Worm (Caenorhabditis elegans) whole organism, midembryonic: Measurements from ENCODE around the gene R03H10.5.
"Not testable (repeated sequence)": the region's sequence is repeated elsewhere in the genome, so short reads cannot be mapped to it uniquely, and the experiment has no call there.

Experiments
- T22C8.4 ChIP-seq: fragments of 200-800 bp; sonication (Bioruptor generic); IDR thresholded peaks from 2 replicates; pipeline ENCODE4 v1.3.6; 2022; ENCODE audit warnings: missing genetic modification characterization, missing compliant biosample characterization
- cog-1 ChIP-seq: sonication (generic microtip); optimal IDR thresholded peaks from 2 replicates; lab custom pipeline; 2016; ENCODE audit warnings: missing genetic modification characterization, missing compliant biosample characterization
- flt-1 ChIP-seq: fragments of 200-800 bp; sonication (Bioruptor generic); IDR thresholded peaks from 2 replicates; pipeline ENCODE4 v1.3.6; 2022; ENCODE audit warnings: missing genetic modification characterization, missing compliant biosample characterization
- klf-2 ChIP-seq: fragments of 200-800 bp; sonication (Bioruptor generic); conservative IDR thresholded peaks from 2 replicates; pipeline ENCODE4 v1.3.6; 2022; ENCODE audit warnings: missing genetic modification reagents, missing genetic modification characterization, missing compliant biosample characterization
- med-1 ChIP-seq: sonication (generic microtip); optimal IDR thresholded peaks from 2 replicates; lab custom pipeline; 2017; ENCODE audit warnings: missing genetic modification characterization, mild to moderate bottlenecking, missing compliant biosample characterization, antibody characterized with exemption, missing genetic modification reagents; ENCODE audit not compliant: insufficient read depth
- ref-1 ChIP-seq: fragments of 200-800 bp; sonication (Bioruptor generic); conservative IDR thresholded peaks from 2 replicates; pipeline ENCODE4 v1.3.6; 2022; ENCODE audit warnings: missing genetic modification reagents, missing genetic modification characterization, missing compliant biosample characterization
- tab-1 ChIP-seq: fragments of 200-800 bp; sonication (Bioruptor generic); IDR thresholded peaks from 2 replicates; pipeline ENCODE4 v1.3.6; 2022; ENCODE audit warnings: missing genetic modification characterization, missing compliant biosample characterization
- ztf-23 ChIP-seq: fragments of 200-800 bp; sonication (Bioruptor generic); IDR thresholded peaks from 2 replicates; pipeline ENCODE4 v1.3.6; 2022; ENCODE audit warnings: missing genetic modification reagents, missing genetic modification characterization, missing compliant biosample characterization
- ztf-29 ChIP-seq: fragments of 200-800 bp; sonication (Bioruptor generic); IDR thresholded peaks from 2 replicates; pipeline ENCODE4 v1.3.6; 2022; ENCODE audit warnings: missing genetic modification reagents, missing genetic modification characterization, missing compliant biosample characterization

The R03H10.5 gene

DNA sequence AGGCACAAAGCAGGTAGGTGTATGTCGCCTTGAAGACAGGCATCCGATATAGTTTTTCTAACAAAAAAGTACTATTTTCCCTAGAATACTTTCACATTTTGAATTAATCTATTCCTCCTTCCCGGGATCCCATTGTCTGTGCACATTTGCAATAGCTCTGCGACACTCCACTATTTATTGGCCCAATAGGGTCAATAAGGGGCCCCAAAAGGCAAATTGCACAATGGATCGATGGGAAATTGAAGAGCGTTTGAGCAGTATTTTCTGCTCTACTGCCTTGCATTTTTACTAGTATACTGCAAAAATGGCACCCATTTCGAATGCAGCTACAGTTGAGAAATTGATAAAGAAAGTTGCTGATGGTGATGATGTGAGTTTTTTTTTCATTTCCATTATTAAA is 12.0 kb upstream of the R03H10.5 start, which contains the start of gene R03H10.11:
Gene R03H10.11, plus strand, starts transcription at position 301 of the 400 bp plus-strand sequence.
- no peak for TF ChIP-seq klf-2
- TF ChIP-seq cog-1 (tag; lab: Kevin White, UChicago) = no peak
- no peak for TF ChIP-seq ztf-29 (GFP tag; lab: Robert Waterston, UW)
- no peak for TF ChIP-seq T22C8.4 (GFP tag; lab: Robert Waterston, UW)
- no peak for TF ChIP-seq ztf-23
- TF ChIP-seq ref-1 (GFP tag; lab: Robert Waterston, UW) = no peak
- no peak for TF ChIP-seq flt-1 (GFP tag; lab: Robert Waterston, UW)
- no peak for TF ChIP-seq med-1
- TF ChIP-seq tab-1 (GFP tag; lab: Robert Waterston, UW) = no peak

DNA sequence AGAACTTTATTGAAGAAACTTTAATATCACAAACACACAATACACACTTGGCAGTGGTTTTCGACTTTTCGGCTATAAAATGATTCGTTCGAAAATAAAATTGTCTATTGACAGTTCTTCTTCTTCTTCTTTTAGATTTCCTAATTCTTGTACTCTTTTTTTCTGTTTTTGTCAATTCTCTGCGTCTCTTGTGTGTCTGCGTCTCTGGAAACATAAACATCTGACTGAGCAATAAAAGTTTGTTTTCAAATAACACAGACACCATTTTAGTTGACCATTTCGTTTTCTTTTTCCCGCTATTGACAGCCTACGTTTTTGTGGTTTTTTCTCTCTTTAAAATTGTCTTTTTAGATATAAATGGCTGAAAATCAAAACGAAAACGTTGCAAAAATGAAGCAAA is 9.5 kb upstream of the R03H10.5 start, which contains the start of gene R03H10.1:
Gene R03H10.1, plus strand, starts transcription at position 352 of the 400 bp plus-strand sequence.
- no peak for TF ChIP-seq T22C8.4 (GFP tag; lab: Robert Waterston, UW)
- no peak for TF ChIP-seq ztf-23
- no peak for TF ChIP-seq flt-1 (GFP tag; lab: Robert Waterston, UW)
- TF ChIP-seq ref-1 (GFP tag; lab: Robert Waterston, UW) = no peak
- TF ChIP-seq tab-1 (GFP tag; lab: Robert Waterston, UW) = no peak
- no peak for TF ChIP-seq ztf-29 (GFP tag; lab: Robert Waterston, UW)
- TF ChIP-seq med-1 = no peak
- TF ChIP-seq cog-1 (tag; lab: Kevin White, UChicago) = no peak
- no peak for TF ChIP-seq klf-2

DNA sequence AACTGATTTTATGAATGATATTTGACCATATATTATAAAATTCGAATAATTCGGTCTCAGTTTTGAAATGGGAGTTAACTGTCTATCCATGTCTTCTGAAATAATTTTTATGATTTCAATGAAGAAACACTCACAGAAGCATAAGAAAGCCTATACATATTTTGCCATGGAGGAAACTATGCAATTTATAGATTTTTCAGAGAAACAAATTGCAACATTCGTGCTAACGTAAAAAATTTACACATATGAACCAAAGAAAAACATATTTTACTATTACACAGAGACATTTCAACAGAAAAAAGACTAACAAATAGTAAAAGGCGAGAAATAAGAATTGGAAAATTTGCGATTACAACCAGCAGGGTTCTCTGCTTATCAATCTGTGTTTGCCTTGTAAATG is 8.4 kb upstream of the R03H10.5 start, which contains the start of gene R03H10.7:
Gene R03H10.7, minus strand, starts transcription at position 101 of the 400 bp plus-strand sequence.
- TF ChIP-seq ref-1 (GFP tag; lab: Robert Waterston, UW) (no peak), klf-2 (no peak), ztf-29 (GFP tag; lab: Robert Waterston, UW) (no peak), cog-1 (tag; lab: Kevin White, UChicago) (no peak), flt-1 (GFP tag; lab: Robert Waterston, UW) (no peak), T22C8.4 (GFP tag; lab: Robert Waterston, UW) (no peak)

DNA sequence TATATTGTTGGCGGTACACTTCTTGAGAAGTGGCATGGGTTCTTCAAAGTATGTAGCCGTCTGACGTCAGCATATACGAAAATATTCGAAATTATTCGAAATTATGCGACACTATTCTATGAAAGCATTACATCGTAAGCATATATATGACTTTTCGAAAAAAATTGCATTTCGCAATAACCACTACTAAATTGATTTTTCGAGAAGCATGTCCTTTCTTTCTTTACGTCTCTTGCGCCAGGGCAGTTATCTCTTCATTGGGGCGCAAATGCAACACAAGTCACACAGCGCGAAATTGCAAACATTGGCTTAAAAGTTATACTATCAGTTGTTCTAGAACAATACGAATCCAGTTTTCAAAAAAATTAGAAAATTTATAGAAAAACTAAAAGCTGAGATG is 3.4 kb upstream of the R03H10.5 start:
- no peak for TF ChIP-seq ztf-23
- TF ChIP-seq cog-1 (tag; lab: Kevin White, UChicago) = no peak
- TF ChIP-seq ztf-29 (GFP tag; lab: Robert Waterston, UW) = no peak
- TF ChIP-seq tab-1 (GFP tag; lab: Robert Waterston, UW) = no peak
- TF ChIP-seq flt-1 (GFP tag; lab: Robert Waterston, UW) = no peak

DNA sequence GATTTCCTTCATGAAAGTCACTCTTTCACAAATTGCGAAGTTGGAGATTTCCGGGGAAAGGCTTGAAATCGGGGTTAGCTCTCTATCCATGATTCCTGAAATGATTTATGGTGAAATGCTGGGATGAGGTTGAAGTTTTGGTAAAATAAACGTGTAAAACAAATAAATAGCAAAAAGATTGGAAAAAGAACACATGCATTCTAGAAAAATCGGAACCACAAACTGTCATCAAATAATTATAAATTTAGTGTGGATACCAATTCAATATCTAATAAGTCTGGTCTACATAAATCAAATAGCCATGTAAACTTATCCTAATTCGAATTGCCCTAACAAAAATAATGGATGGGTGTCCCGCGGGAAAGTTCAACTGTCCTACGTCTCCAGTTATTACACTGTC is 3.0 kb upstream of the R03H10.5 start, which contains the start of gene R03H10.6:
Gene R03H10.6, minus strand, starts transcription at position 101 of the 400 bp plus-strand sequence.
- no peak for TF ChIP-seq med-1
- TF ChIP-seq klf-2 = no peak
- TF ChIP-seq tab-1 (GFP tag; lab: Robert Waterston, UW) = no peak
- no peak for TF ChIP-seq ztf-23
- TF ChIP-seq ref-1 (GFP tag; lab: Robert Waterston, UW) = no peak
- TF ChIP-seq T22C8.4 (GFP tag; lab: Robert Waterston, UW) = no peak
- TF ChIP-seq flt-1 (GFP tag; lab: Robert Waterston, UW) = no peak
- TF ChIP-seq ztf-29 (GFP tag; lab: Robert Waterston, UW) = no peak
- no peak for TF ChIP-seq cog-1 (tag; lab: Kevin White, UChicago)

DNA sequence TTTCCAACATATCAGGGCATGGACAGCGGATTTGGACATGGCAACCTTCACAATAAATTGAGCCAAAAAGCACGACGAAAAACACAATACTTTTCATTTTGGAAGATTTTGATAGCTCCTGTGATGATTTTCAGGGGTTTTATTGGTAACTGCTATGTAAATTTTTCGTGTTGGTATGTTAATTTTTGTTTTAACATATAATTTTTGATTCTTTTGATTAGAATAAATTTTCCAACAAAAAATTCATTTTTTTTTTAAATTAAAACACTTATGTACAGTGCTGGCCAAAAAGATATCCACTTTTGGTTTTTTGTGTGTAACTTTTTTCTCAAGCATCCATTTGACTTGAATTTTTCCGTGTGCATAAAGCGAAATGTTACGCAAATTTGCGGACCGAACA is 2.0 kb downstream of the R03H10.5 start, which contains the start of gene R03H10.4:
Gene R03H10.4, minus strand, starts transcription at position 101 of the 400 bp plus-strand sequence.
- not testable (repeated sequence) for TF ChIP-seq med-1; ref-1 (GFP tag; lab: Robert Waterston, UW); tab-1 (GFP tag; lab: Robert Waterston, UW)

DNA sequence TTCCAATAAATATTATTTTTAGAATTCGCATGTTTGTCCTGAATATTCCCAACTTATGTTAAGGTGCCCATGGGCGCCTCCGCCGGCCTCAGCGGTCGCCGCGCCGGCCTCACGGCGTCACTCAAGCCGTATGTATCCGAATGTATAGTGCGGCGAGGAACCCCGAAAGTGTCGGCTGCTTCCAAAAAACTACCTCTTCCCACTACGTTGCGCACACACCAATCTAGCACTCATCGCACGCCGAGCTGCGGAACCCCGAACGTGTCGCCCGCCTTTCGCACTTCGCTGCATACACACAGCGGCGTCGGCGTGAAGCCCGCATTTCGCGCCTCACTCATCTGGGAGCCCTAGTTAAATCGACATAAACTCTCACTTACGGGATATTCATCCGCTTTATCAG is 2.6 kb downstream of the R03H10.5 start:
- TF ChIP-seq klf-2 = no peak
- no peak for TF ChIP-seq ztf-23
- TF ChIP-seq tab-1 (GFP tag; lab: Robert Waterston, UW) = no peak
- TF ChIP-seq T22C8.4 (GFP tag; lab: Robert Waterston, UW) = no peak
- no peak for TF ChIP-seq med-1
- no peak for TF ChIP-seq flt-1 (GFP tag; lab: Robert Waterston, UW)
- TF ChIP-seq ztf-29 (GFP tag; lab: Robert Waterston, UW) = no peak

DNA sequence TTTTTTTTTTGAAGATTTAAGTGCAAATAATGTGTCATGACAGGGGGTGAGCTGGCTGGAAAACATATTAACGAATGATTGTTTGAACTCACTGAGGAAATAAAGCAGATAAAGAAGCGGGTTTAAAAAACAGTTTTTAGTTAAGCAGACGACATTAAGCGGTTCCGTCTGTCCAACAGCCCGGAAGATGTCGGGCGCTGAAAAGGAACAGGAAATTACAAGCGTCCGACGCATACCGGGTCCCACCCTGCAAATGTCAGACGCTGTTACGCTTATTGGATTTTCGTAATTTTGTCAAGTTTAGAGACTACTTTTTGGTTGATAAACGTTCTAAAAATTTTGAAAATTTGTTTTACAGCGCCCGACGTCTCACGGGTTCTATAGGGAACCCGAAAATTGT is 10.8 kb downstream of the R03H10.5 start:
- no peak for TF ChIP-seq ztf-29 (GFP tag; lab: Robert Waterston, UW)
- no peak for TF ChIP-seq cog-1 (tag; lab: Kevin White, UChicago)
- TF ChIP-seq med-1 = no peak
- no peak for TF ChIP-seq tab-1 (GFP tag; lab: Robert Waterston, UW)

DNA sequence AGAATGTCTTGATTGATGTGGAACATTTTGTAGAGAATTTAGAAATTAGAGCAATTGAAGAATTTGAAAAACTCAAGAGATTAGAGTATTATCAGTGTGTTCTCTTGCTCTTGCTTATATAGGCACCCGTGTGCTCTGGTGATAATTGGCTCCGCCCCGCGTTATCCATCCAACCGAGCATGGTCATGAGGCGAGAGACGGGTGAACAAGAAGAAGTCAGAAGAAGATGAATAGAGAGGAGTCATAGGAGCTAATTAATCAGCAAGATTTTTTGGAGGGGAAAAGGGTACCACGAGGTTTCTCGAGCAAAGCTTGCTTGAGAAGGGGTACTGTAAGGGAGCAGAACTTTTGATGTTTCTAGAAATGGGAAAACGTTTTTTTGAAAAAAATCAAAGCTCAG is 12.6 kb downstream of the R03H10.5 start:
- TF ChIP-seq ztf-29 (GFP tag; lab: Robert Waterston, UW) (no peak), tab-1 (GFP tag; lab: Robert Waterston, UW) (no peak), T22C8.4 (GFP tag; lab: Robert Waterston, UW) (no peak), cog-1 (tag; lab: Kevin White, UChicago) (no peak), klf-2 (no peak), flt-1 (GFP tag; lab: Robert Waterston, UW) (no peak), ztf-23 (no peak), med-1 (no peak), ref-1 (GFP tag; lab: Robert Waterston, UW) (no peak)

DNA sequence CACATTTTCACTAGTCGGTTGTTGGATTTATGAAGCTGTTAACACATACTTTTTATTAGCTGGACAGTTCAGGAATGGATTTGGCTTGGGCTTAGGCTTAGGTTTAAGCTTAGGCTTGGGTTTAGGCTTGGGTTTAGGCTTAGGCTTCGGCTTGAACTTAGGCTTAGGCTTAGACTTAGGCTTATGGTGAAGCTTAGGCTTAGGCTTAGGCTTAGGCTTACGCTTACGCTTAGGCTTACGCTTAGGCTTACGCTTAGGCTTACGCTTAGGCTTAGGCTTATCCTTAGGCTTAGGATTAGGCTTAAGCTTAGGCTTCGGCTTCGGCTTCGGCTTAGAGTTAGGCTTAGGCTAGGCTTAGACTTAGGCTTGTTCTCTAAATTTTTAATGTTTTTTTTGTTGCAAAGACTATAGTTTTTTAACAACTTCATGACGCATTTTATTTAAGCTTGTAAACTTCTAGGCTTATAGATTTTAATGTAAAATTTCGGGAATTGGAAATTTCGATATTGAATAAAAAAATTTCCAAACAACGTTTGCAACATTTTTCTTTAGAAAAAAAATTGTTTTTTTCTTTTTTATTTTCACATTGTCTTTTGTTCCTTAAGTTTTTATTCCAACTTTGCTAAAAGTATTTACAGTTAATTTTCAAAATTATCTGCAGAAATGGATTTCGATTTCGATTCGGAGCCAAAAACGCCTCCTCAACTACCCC is 15.1 kb downstream of the R03H10.5 start, which contains the start of gene R03H10.2:
Gene R03H10.2, plus strand, starts transcription at position 662 of the 712 bp plus-strand sequence.
- TF ChIP-seq ztf-29 (GFP tag; lab: Robert Waterston, UW) = peak; percentile 49; the same call in 1 of the 2 replicates
- TF ChIP-seq med-1 = no peak
- TF ChIP-seq cog-1 (tag; lab: Kevin White, UChicago) = no peak
